Worm (Caenorhabditis elegans) whole organism, L2 larva: ENCODE measurements around the gene C42D4.3.

Source experiments
- elt-1 ChIP-seq: fragments of 150-350 bp; optimal IDR thresholded peaks from 2 replicates; lab custom pipeline; 2014; ENCODE audit warnings: missing biosample characterization, missing genetic modification characterization
- fos-1 ChIP-seq: fragments of 150-350 bp; optimal IDR thresholded peaks from 2 replicates; lab custom pipeline; 2014; ENCODE audit warnings: missing biosample characterization, missing genetic modification characterization
- lsy-2 ChIP-seq, 2 experiments: fragments of 150-350 bp in 1 of 2; sonication (generic microtip) in 1 of 2; optimal IDR thresholded peaks; 2 replicates each; lab custom pipeline; 2014 to 2017; ENCODE audit warnings: missing biosample characterization in 2 of 2, missing genetic modification characterization in 2 of 2
- nhr-11 ChIP-seq: fragments of 150-350 bp; optimal IDR thresholded peaks from 2 replicates; lab custom pipeline; 2014; ENCODE audit warnings: missing biosample characterization, missing genetic modification characterization
- nhr-23 ChIP-seq: fragments of 150-350 bp; optimal IDR thresholded peaks from 2 replicates; lab custom pipeline; 2014; ENCODE audit warnings: missing biosample characterization, missing genetic modification reagents, missing genetic modification characterization
- nhr-77 ChIP-seq: fragments of 150-350 bp; optimal IDR thresholded peaks from 2 replicates; lab custom pipeline; 2014; ENCODE audit warnings: missing biosample characterization, missing genetic modification characterization
- snpc-4 ChIP-seq: fragments of 150-350 bp; optimal IDR thresholded peaks from 2 replicates; lab custom pipeline; 2014; ENCODE audit warnings: missing biosample characterization, missing genetic modification characterization

ce11 chrIV:7196853-7197252 lies 17.8 kb downstream of the C42D4.3 start, which contains the start of gene unc-8:
- TF ChIP-seq fos-1: no peak
- TF ChIP-seq lsy-2 (tag; optimal IDR thresholded peaks at IDR 0.05; lab: Kevin White, UChicago): no peak
- TF ChIP-seq elt-1: no peak
- no peak for TF ChIP-seq snpc-4 (tag; lab: Kevin White, UChicago)
- no peak for TF ChIP-seq nhr-23 (tag; lab: Kevin White, UChicago)
- no peak for TF ChIP-seq nhr-11 (tag; lab: Kevin White, UChicago)
- TF ChIP-seq nhr-77 (tag; lab: Kevin White, UChicago): no peak
